Worm (Caenorhabditis elegans) whole organism, late embryonic: ENCODE results near the gene Y38F1A.8.

Experiments used
- C38D4.7 ChIP-seq: fragments of 200-800 bp; sonication (Bioruptor generic); optimal IDR thresholded peaks from 2 replicates; lab custom pipeline; 2018; ENCODE audit warnings: mild to moderate bottlenecking, missing genetic modification characterization, moderate library complexity, missing compliant biosample characterization
- T23F11.4 ChIP-seq: fragments of 200-800 bp; sonication (Bioruptor generic); optimal IDR thresholded peaks from 2 replicates; lab custom pipeline; 2018; ENCODE audit warnings: mild to moderate bottlenecking, missing genetic modification characterization, missing compliant biosample characterization
- Y22D7AL.16 ChIP-seq: sonication (generic microtip); optimal IDR thresholded peaks from 2 replicates; lab custom pipeline; 2016; ENCODE audit warnings: missing genetic modification characterization, missing compliant biosample characterization
- ahr-1 ChIP-seq: sonication (generic microtip); optimal IDR thresholded peaks from 2 replicates; lab custom pipeline; 2016; ENCODE audit warnings: missing genetic modification characterization, missing compliant biosample characterization
- ama-1 ChIP-seq: fragments of 150-350 bp; optimal IDR thresholded peaks from 2 replicates; lab custom pipeline; 2014
- ceh-14 ChIP-seq: sonication (generic microtip); optimal IDR thresholded peaks from 2 replicates; lab custom pipeline; 2016; ENCODE audit warnings: missing genotype, missing genetic modification characterization, missing compliant biosample characterization
- ceh-18 ChIP-seq: sonication (generic microtip); optimal IDR thresholded peaks from 2 replicates; lab custom pipeline; 2016; ENCODE audit warnings: missing genetic modification characterization, missing compliant biosample characterization
- ceh-19 ChIP-seq: fragments of 200-800 bp; sonication (Bioruptor generic); optimal IDR thresholded peaks from 2 replicates; lab custom pipeline; 2018; ENCODE audit warnings: mild to moderate bottlenecking, missing genetic modification characterization, missing compliant biosample characterization
- ceh-2 ChIP-seq: sonication (generic microtip); optimal IDR thresholded peaks from 2 replicates; lab custom pipeline; 2016; ENCODE audit warnings: missing genotype, missing genetic modification characterization, missing compliant biosample characterization
- ceh-24 ChIP-seq: sonication (generic microtip); optimal IDR thresholded peaks from 2 replicates; lab custom pipeline; 2016; ENCODE audit warnings: mild to moderate bottlenecking, missing genetic modification characterization, missing compliant biosample characterization
- ceh-30 ChIP-seq: fragments of 150-350 bp; optimal IDR thresholded peaks from 2 replicates; lab custom pipeline; 2014; ENCODE audit warnings: missing biosample characterization, missing genetic modification characterization
- ceh-31 ChIP-seq: sonication (generic microtip); optimal IDR thresholded peaks from 2 replicates; lab custom pipeline; 2016; ENCODE audit warnings: missing genetic modification characterization, missing compliant biosample characterization
- ceh-34 ChIP-seq: sonication (generic microtip); optimal IDR thresholded peaks from 2 replicates; lab custom pipeline; 2016; ENCODE audit warnings: mild to moderate bottlenecking, missing genetic modification characterization, missing compliant biosample characterization
- ceh-45 ChIP-seq: fragments of 200-800 bp; sonication (Bioruptor generic); IDR thresholded peaks from 2 replicates; pipeline ENCODE4 v1.3.6; 2022; ENCODE audit warnings: missing genetic modification reagents, missing genetic modification characterization, missing compliant biosample characterization
- ceh-6 ChIP-seq: fragments of 200-800 bp; sonication (Bioruptor generic); optimal IDR thresholded peaks from 2 replicates; lab custom pipeline; 2018; ENCODE audit warnings: mild to moderate bottlenecking, missing genetic modification characterization, missing compliant biosample characterization
- elt-2 ChIP-seq: sonication (generic microtip); optimal IDR thresholded peaks from 2 replicates; lab custom pipeline; 2016; ENCODE audit warnings: missing genetic modification reagents, missing genetic modification characterization, missing compliant biosample characterization
- elt-4 ChIP-seq: sonication (generic microtip); optimal IDR thresholded peaks from 2 replicates; lab custom pipeline; 2016; ENCODE audit warnings: missing genetic modification characterization, missing compliant biosample characterization
- ets-4 ChIP-seq: sonication (generic microtip); optimal IDR thresholded peaks from 2 replicates; lab custom pipeline; 2016; ENCODE audit warnings: missing genetic modification characterization, missing compliant biosample characterization
- eyg-1 ChIP-seq: sonication (generic microtip); optimal IDR thresholded peaks from 2 replicates; lab custom pipeline; 2016; ENCODE audit warnings: missing genotype, missing genetic modification characterization, missing compliant biosample characterization
- fkh-10 ChIP-seq: fragments of 150-350 bp; optimal IDR thresholded peaks from 2 replicates; lab custom pipeline; 2014; ENCODE audit warnings: missing biosample characterization, missing genetic modification reagents, missing genetic modification characterization
- hlh-13 ChIP-seq: fragments of 200-800 bp; sonication (Bioruptor generic); optimal IDR thresholded peaks from 2 replicates; lab custom pipeline; 2018; ENCODE audit warnings: mild to moderate bottlenecking, missing genetic modification characterization, missing compliant biosample characterization
- hlh-15 ChIP-seq: sonication (generic microtip); optimal IDR thresholded peaks from 2 replicates; lab custom pipeline; 2016; ENCODE audit warnings: missing genetic modification characterization, missing compliant biosample characterization
- hlh-30 ChIP-seq: sonication (generic microtip); optimal IDR thresholded peaks from 2 replicates; lab custom pipeline; 2017; ENCODE audit warnings: antibody characterized with exemption, missing genetic modification characterization, missing compliant biosample characterization; ENCODE audit not compliant: insufficient read depth
- lim-6 ChIP-seq: sonication (generic microtip); optimal IDR thresholded peaks from 2 replicates; lab custom pipeline; 2016; ENCODE audit warnings: missing genetic modification characterization, missing compliant biosample characterization
- lin-11 ChIP-seq: fragments of 200-800 bp; sonication (Bioruptor generic); optimal IDR thresholded peaks from 2 replicates; lab custom pipeline; 2018; ENCODE audit warnings: mild to moderate bottlenecking, missing genetic modification characterization, missing compliant biosample characterization
- madf-2 ChIP-seq: sonication (generic microtip); optimal IDR thresholded peaks from 2 replicates; lab custom pipeline; 2017; ENCODE audit warnings: missing genetic modification characterization, missing compliant biosample characterization
- nhr-232 ChIP-seq: sonication (generic microtip); optimal IDR thresholded peaks from 2 replicates; lab custom pipeline; 2016; ENCODE audit warnings: missing genetic modification characterization, missing compliant biosample characterization
- pat-9 ChIP-seq: fragments of 200-800 bp; sonication (Bioruptor generic); optimal IDR thresholded peaks from 2 replicates; lab custom pipeline; 2018; ENCODE audit warnings: mild to moderate bottlenecking, missing genetic modification characterization, moderate library complexity, missing compliant biosample characterization
- pqm-1 ChIP-seq: sonication (generic microtip); optimal IDR thresholded peaks from 2 replicates; lab custom pipeline; 2016; ENCODE audit warnings: missing genetic modification characterization, missing compliant biosample characterization
- rnt-1 ChIP-seq: sonication (generic microtip); optimal IDR thresholded peaks from 2 replicates; lab custom pipeline; 2016; ENCODE audit warnings: missing genetic modification characterization, missing compliant biosample characterization
- tbx-2 ChIP-seq: sonication (generic microtip); optimal IDR thresholded peaks from 2 replicates; lab custom pipeline; 2016; ENCODE audit warnings: missing genetic modification characterization, missing compliant biosample characterization
- tbx-7 ChIP-seq: sonication (generic microtip); optimal IDR thresholded peaks from 2 replicates; lab custom pipeline; 2016; ENCODE audit warnings: missing genotype, missing genetic modification characterization, missing compliant biosample characterization
- ttx-3 ChIP-seq: sonication (generic microtip); optimal IDR thresholded peaks from 2 replicates; lab custom pipeline; 2016; ENCODE audit warnings: missing genetic modification reagents, missing genetic modification characterization, missing compliant biosample characterization
- unc-55 ChIP-seq: sonication (generic microtip); optimal IDR thresholded peaks from 2 replicates; lab custom pipeline; 2017; ENCODE audit warnings: missing biosample characterization, missing genetic modification reagents, missing genetic modification characterization
- zip-5 ChIP-seq: sonication (generic microtip); optimal IDR thresholded peaks from 2 replicates; lab custom pipeline; 2016; ENCODE audit warnings: missing genetic modification characterization, missing compliant biosample characterization

Y38F1A.8 gene

ce11 chrII:12990191-12990590 lies 10.5 kb downstream of the Y38F1A.8 start:
- TF ChIP-seq pqm-1 (tag; lab: Kevin White, UChicago) (no peak), ets-4 (tag; lab: Kevin White, UChicago) (no peak), ceh-19 (GFP tag; lab: Kevin White, UChicago) (no peak), elt-4 (tag; lab: Kevin White, UChicago) (no peak), ceh-34 (tag; lab: Kevin White, UChicago) (no peak), ceh-14 (tag; lab: Kevin White, UChicago) (no peak), hlh-30 (tag; lab: Kevin White, UChicago) (no peak), eyg-1 (tag; lab: Kevin White, UChicago) (no peak), rnt-1 (tag; lab: Kevin White, UChicago) (no peak), ceh-6 (GFP tag; lab: Kevin White, UChicago) (no peak), T23F11.4 (GFP tag; lab: Kevin White, UChicago) (no peak)

- TF ChIP-seq ceh-18 (tag; lab: Kevin White, UChicago) (no peak), unc-55 (no peak), hlh-15 (tag; lab: Kevin White, UChicago) (no peak), Y22D7AL.16 (tag; lab: Kevin White, UChicago) (no peak), ets-4 (tag; lab: Kevin White, UChicago) (no peak), C38D4.7 (GFP tag; lab: Kevin White, UChicago) (no peak), ahr-1 (no peak)
Observed at ce11 chrII:12987799-12988198, 12.9 kb downstream of the Y38F1A.8 start.

ce11 chrII:12985813-12986212 lies 14.8 kb downstream of the Y38F1A.8 start:
- TF ChIP-seq ceh-45 (GFP tag; lab: Robert Waterston, UW) (no peak), ceh-2 (no peak), tbx-2 (tag; lab: Kevin White, UChicago) (peak; percentile 39), ceh-30 (tag; lab: Kevin White, UChicago) (no peak)

ce11 chrII:12984709-12985108 lies 15.9 kb downstream of the Y38F1A.8 start:
- no peak for TF ChIP-seq ama-1
- no peak for TF ChIP-seq ttx-3 (tag; lab: Kevin White, UChicago)
- TF ChIP-seq madf-2: no peak
- no peak for TF ChIP-seq ceh-24 (tag; lab: Kevin White, UChicago)
- no peak for TF ChIP-seq pat-9 (tag; lab: Kevin White, UChicago)
- TF ChIP-seq, all 69 proteins: peak for 0

- TF ChIP-seq elt-2 (peak; percentile 45), nhr-232 (tag; lab: Kevin White, UChicago) (no peak)
Observed at ce11 chrII:12982830-12983229, 17.8 kb downstream of the Y38F1A.8 start.

ce11 chrII:12981980-12982575 lies 18.6 kb downstream of the Y38F1A.8 start:
- no peak for TF ChIP-seq hlh-30 (tag; lab: Kevin White, UChicago)
- no peak for TF ChIP-seq ttx-3 (tag; lab: Kevin White, UChicago)
- no peak for TF ChIP-seq zip-5
- no peak for TF ChIP-seq ceh-31 (tag; lab: Kevin White, UChicago)
- no peak for TF ChIP-seq ceh-24 (tag; lab: Kevin White, UChicago)
- TF ChIP-seq fkh-10 (GFP tag; lab: Kevin White, UChicago): no peak
- TF ChIP-seq lim-6 (tag; lab: Kevin White, UChicago): no peak
- no peak for TF ChIP-seq lin-11 (tag; lab: Kevin White, UChicago)
- no peak for TF ChIP-seq tbx-7 (tag; lab: Kevin White, UChicago)
- TF ChIP-seq hlh-13 (GFP tag; lab: Kevin White, UChicago): no peak
- TF ChIP-seq pat-9 (tag; lab: Kevin White, UChicago): no peak
- no peak for TF ChIP-seq C38D4.7 (GFP tag; lab: Kevin White, UChicago)
- TF ChIP-seq ama-1: no peak
- TF ChIP-seq rnt-1 (tag; lab: Kevin White, UChicago): no peak
- TF ChIP-seq pqm-1 (tag; lab: Kevin White, UChicago): no peak
- TF ChIP-seq, all 69 proteins: peak for 0
